Fruit fly (Drosophila melanogaster) whole organism, pupa: ENCODE measurements around the gene CG11970.

Experiments used
- CG13204 ChIP-seq: fragments of 200-800 bp; sonication (Bioruptor generic); optimal IDR thresholded peaks from 2 replicates; lab custom pipeline; 2018; ENCODE audit warnings: missing biosample characterization, mild to moderate bottlenecking, missing genetic modification characterization, moderate library complexity
- CG17806 ChIP-seq: fragments of 200-800 bp; sonication (Bioruptor generic); optimal IDR thresholded peaks from 2 replicates; lab custom pipeline; 2018; ENCODE audit warnings: missing biosample characterization, mild to moderate bottlenecking, missing genetic modification characterization, moderate library complexity
- CG32121 ChIP-seq: fragments of 200-800 bp; sonication (Bioruptor generic); IDR thresholded peaks from 2 replicates; pipeline ENCODE4 v1.3.6; 2022; ENCODE audit warnings: missing biosample characterization, missing genetic modification characterization
- CG8301 ChIP-seq: fragments of 200-800 bp; sonication (Bioruptor generic); optimal IDR thresholded peaks from 2 replicates; lab custom pipeline; 2018; ENCODE audit warnings: missing biosample characterization, mild to moderate bottlenecking, missing genetic modification characterization
- Ets98B ChIP-seq: fragments of 200-800 bp; sonication (Bioruptor generic); IDR thresholded peaks from 2 replicates; pipeline ENCODE4 v1.3.6; 2022; ENCODE audit warnings: missing biosample characterization, missing genetic modification characterization

- TF ChIP-seq CG17806 (tag; lab: Kevin White, UChicago) = no peak
- no peak for TF ChIP-seq CG13204 (GFP tag; lab: Kevin White, UChicago)
- TF ChIP-seq CG8301 (tag; lab: Kevin White, UChicago) = no peak
- no peak for TF ChIP-seq CG32121
- TF ChIP-seq Ets98B (GFP tag; lab: Robert Waterston, UW) = no peak
These were observed 42.6 kb downstream of the CG11970 start for dm6 chr3R:9027082-9027481.
